Worm (Caenorhabditis elegans) whole organism, L2 larva: ENCODE measurements around the gene srh-136.

Experiments used
- alr-1 ChIP-seq: fragments of 150-350 bp; optimal IDR thresholded peaks from 2 replicates; lab custom pipeline; 2014; ENCODE audit warnings: missing biosample characterization, missing genetic modification characterization
- egl-27 ChIP-seq: sonication (generic microtip); optimal IDR thresholded peaks from 3 replicates; lab custom pipeline; 2017; ENCODE audit warnings: missing biosample characterization, missing genetic modification reagents, missing genetic modification characterization
- lin-13 ChIP-seq: fragments of 150-350 bp; optimal IDR thresholded peaks from 2 replicates; lab custom pipeline; 2014; ENCODE audit warnings: missing biosample characterization, missing genetic modification reagents, missing genetic modification characterization

- TF ChIP-seq egl-27 (tag; lab: Kevin White, UChicago) (no peak), alr-1 (tag; lab: Kevin White, UChicago) (no peak), lin-13 (no peak)
Measured at ce11 chrV:16483681-16484080, 13.7 kb downstream of the srh-136 start, which contains the start of gene srh-139.
